Worm (Caenorhabditis elegans): ENCODE data around the gene C14E2.7.

C14E2.7 gene

ce11 chrX:1837703-1838102 lies 21.5 kb downstream of the C14E2.7 start:
- peak; percentile 45 for TF ChIP-seq him-1 (tag; optimal IDR thresholded peaks at IDR 0.05)
- TF ChIP-seq dao-5 (tag; optimal IDR thresholded peaks at IDR 0.05) = peak; percentile 58
- TF ChIP-seq W03F9.2 (tag; optimal IDR thresholded peaks at IDR 0.05) = no peak

- no peak for TF ChIP-seq him-1 (tag; optimal IDR thresholded peaks at IDR 0.05)
- no peak for TF ChIP-seq W03F9.2 (tag; optimal IDR thresholded peaks at IDR 0.05)
- no peak for TF ChIP-seq dao-5 (tag; optimal IDR thresholded peaks at IDR 0.05)
Measured at ce11 chrX:1845493-1845892, 29.3 kb downstream of the C14E2.7 start, which contains the start of gene T26C11.4. T26C11.4 (minus strand) TSS chrX:1845546.

- TF ChIP-seq him-1 (tag; optimal IDR thresholded peaks at IDR 0.05) = no peak
- no peak for TF ChIP-seq W03F9.2 (tag; optimal IDR thresholded peaks at IDR 0.05)
- no peak for TF ChIP-seq dao-5 (tag; optimal IDR thresholded peaks at IDR 0.05)
Measured at ce11 chrX:1847685-1848084, 31.5 kb downstream of the C14E2.7 start.

ce11 chrX:1848575-1848974 lies 32.4 kb downstream of the C14E2.7 start, which contains the start of gene ceh-41:
ceh-41 (minus strand) TSS chrX:1848675.
- TF ChIP-seq dao-5 (tag; optimal IDR thresholded peaks at IDR 0.05) (no peak), W03F9.2 (tag; optimal IDR thresholded peaks at IDR 0.05) (no peak), him-1 (tag; optimal IDR thresholded peaks at IDR 0.05) (no peak)

DNA sequence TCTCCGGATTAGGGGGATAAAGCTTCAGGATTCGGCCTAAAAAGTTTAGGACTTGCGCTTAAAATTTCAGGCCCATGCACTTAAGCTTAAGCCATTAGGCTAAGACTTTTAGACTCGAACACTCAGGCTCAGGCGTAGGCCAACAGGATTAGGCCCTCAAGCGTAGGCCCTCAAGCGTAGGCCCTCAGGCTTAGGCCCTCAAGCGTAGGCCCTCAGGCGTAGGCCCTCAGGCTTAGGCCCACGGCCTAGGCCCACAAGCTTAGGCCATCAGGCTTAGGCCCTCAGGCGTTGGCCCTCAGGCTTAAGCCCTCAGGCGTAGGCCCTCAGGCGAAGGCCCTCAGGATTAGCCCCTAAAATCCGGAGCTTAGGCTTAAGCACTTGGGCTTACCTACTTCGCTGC lies 34.3 kb downstream of the C14E2.7 start:
- TF ChIP-seq him-1 (tag; optimal IDR thresholded peaks at IDR 0.05) (no peak), dao-5 (tag; optimal IDR thresholded peaks at IDR 0.05) (no peak), W03F9.2 (tag; optimal IDR thresholded peaks at IDR 0.05) (no peak)

ce11 chrX:1852636-1853035 lies 36.4 kb downstream of the C14E2.7 start, which contains the start of gene ceh-21:
ceh-21 (minus strand) TSS chrX:1852736.
- TF ChIP-seq dao-5 (tag; optimal IDR thresholded peaks at IDR 0.05) (no peak), W03F9.2 (tag; optimal IDR thresholded peaks at IDR 0.05) (no peak), him-1 (tag; optimal IDR thresholded peaks at IDR 0.05) (no peak)

ce11 chrX:1853596-1853995 lies 37.4 kb downstream of the C14E2.7 start, which contains the start of gene T26C11.9:
T26C11.9 (minus strand) TSS chrX:1853849.
- TF ChIP-seq W03F9.2 (tag; optimal IDR thresholded peaks at IDR 0.05) = no peak
- TF ChIP-seq him-1 (tag; optimal IDR thresholded peaks at IDR 0.05) = no peak
- TF ChIP-seq dao-5 (tag; optimal IDR thresholded peaks at IDR 0.05) = no peak

DNA sequence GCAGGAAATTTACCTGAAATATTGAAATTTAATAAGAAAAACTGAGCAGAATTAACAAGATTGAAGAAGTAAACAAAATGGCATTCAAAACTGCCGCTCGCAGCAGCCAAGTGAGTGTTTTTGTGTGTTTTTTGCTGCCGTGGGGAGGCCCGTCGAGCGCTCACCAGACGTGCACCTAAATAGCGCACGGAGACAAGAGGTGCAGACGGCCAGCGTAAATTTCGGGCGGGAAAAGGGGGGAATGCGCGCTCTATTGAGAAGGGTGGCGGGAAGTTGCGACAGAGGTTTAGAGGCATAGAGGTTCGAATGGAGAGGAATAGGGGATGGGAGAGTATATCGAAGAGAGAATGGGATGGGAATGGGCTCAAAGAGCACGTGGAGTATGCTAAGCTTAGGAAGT lies 40.0 kb downstream of the C14E2.7 start, which contains the start of gene ceh-39:
TSS of gene ceh-39 (minus strand) at position 13 of the 400 bp plus-strand sequence.
- TF ChIP-seq him-1 (tag; optimal IDR thresholded peaks at IDR 0.05) (no peak), dao-5 (tag; optimal IDR thresholded peaks at IDR 0.05) (no peak), W03F9.2 (tag; optimal IDR thresholded peaks at IDR 0.05) (no peak)

DNA sequence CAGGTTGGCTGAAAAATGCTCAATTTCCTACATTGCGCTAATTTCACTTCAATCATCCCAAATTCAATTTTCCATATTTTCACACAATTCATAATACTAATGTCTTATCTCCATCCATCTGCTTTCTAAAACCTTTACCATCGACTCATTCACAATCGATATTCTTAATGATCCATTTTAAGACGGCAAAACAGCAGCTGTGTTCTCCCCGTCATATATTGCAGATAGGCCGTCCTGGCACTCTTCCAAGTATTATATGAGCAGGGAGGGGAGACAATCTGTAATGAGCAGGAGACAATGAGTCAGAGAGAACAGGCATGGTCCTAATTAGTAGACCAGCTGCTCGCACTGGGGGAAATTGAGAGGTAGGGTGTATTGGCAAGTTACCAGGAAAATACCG lies 41.6 kb downstream of the C14E2.7 start:
- TF ChIP-seq W03F9.2 (tag; optimal IDR thresholded peaks at IDR 0.05) (no peak), dao-5 (tag; optimal IDR thresholded peaks at IDR 0.05) (no peak), him-1 (tag; optimal IDR thresholded peaks at IDR 0.05) (no peak)

ce11 chrX:1858616-1859015 lies 42.4 kb downstream of the C14E2.7 start:
- TF ChIP-seq dao-5 (tag; optimal IDR thresholded peaks at IDR 0.05) = peak; percentile 8
- TF ChIP-seq him-1 (tag; optimal IDR thresholded peaks at IDR 0.05) = no peak

DNA sequence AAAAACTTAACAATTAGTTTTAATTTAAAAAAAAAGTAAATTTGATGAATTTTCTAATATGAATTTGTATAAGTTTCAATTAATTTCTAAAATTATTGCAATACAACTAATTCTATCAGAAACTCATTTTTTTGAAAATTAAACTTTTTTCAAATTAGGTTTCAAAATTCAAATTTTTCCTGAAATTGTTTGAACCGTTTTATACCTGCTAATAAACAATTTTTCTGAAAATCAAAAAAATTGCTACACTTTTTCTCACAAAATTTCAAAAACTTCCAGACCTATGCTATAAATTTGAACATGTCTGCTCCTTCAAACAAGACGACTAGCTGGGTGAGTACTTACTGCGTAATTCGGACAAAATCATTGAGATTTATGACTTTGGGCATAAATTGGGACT lies 44.2 kb downstream of the C14E2.7 start, which contains the start of gene T26C11.8:
TSS of gene T26C11.8 (plus strand) at position 301 of the 400 bp plus-strand sequence.
- TF ChIP-seq W03F9.2 (tag; optimal IDR thresholded peaks at IDR 0.05) (no peak), dao-5 (tag; optimal IDR thresholded peaks at IDR 0.05) (no peak), him-1 (tag; optimal IDR thresholded peaks at IDR 0.05) (no peak)

DNA sequence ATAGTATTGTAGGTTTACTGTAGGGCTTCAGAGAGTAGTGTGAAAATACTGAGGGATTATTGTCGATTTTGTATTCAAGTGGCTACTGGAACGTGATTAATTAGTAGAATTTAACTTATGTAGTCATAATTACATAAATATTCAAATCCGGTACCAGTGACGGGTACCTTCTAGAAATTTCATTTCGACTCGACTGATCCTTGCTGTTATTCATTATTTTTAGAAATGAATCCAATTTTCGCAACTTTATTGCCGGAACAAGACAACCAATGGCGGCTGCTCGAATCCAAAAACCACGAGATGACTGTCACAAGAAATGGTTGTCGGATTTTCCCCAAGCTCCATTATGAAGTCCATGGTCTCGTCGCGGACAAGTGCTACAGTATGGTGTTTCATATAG lies 48.7 kb downstream of the C14E2.7 start, which contains the start of gene tbx-41:
TSS of gene tbx-41 (plus strand) at position 301 of the 400 bp plus-strand sequence.
- TF ChIP-seq W03F9.2 (tag; optimal IDR thresholded peaks at IDR 0.05) = no peak
- TF ChIP-seq him-1 (tag; optimal IDR thresholded peaks at IDR 0.05) = no peak
- TF ChIP-seq dao-5 (tag; optimal IDR thresholded peaks at IDR 0.05) = no peak
